Worm (Caenorhabditis elegans) whole organism, late embryonic: ENCODE measurements around the gene K04C2.3.

ENCODE experiments used
- C38D4.7 ChIP-seq: fragments of 200-800 bp; sonication (Bioruptor generic); optimal IDR thresholded peaks from 2 replicates; lab custom pipeline; 2018; ENCODE audit warnings: mild to moderate bottlenecking, missing genetic modification characterization, moderate library complexity, missing compliant biosample characterization
- K02D7.2 ChIP-seq: sonication (generic microtip); optimal IDR thresholded peaks from 2 replicates; lab custom pipeline; 2017; ENCODE audit warnings: mild to moderate bottlenecking, missing genetic modification characterization, missing compliant biosample characterization
- ahr-1 ChIP-seq: sonication (generic microtip); optimal IDR thresholded peaks from 2 replicates; lab custom pipeline; 2016; ENCODE audit warnings: missing genetic modification characterization, missing compliant biosample characterization
- ama-1 ChIP-seq: fragments of 150-350 bp; optimal IDR thresholded peaks from 2 replicates; lab custom pipeline; 2014
- ceh-14 ChIP-seq: sonication (generic microtip); optimal IDR thresholded peaks from 2 replicates; lab custom pipeline; 2016; ENCODE audit warnings: missing genotype, missing genetic modification characterization, missing compliant biosample characterization
- ceh-18 ChIP-seq: sonication (generic microtip); optimal IDR thresholded peaks from 2 replicates; lab custom pipeline; 2016; ENCODE audit warnings: missing genetic modification characterization, missing compliant biosample characterization
- ceh-30 ChIP-seq: fragments of 150-350 bp; optimal IDR thresholded peaks from 2 replicates; lab custom pipeline; 2014; ENCODE audit warnings: missing biosample characterization, missing genetic modification characterization
- ceh-34 ChIP-seq: sonication (generic microtip); optimal IDR thresholded peaks from 2 replicates; lab custom pipeline; 2016; ENCODE audit warnings: mild to moderate bottlenecking, missing genetic modification characterization, missing compliant biosample characterization
- ceh-45 ChIP-seq: fragments of 200-800 bp; sonication (Bioruptor generic); IDR thresholded peaks from 2 replicates; pipeline ENCODE4 v1.3.6; 2022; ENCODE audit warnings: missing genetic modification reagents, missing genetic modification characterization, missing compliant biosample characterization
- ceh-48 ChIP-seq: sonication (generic microtip); optimal IDR thresholded peaks from 2 replicates; lab custom pipeline; 2016; ENCODE audit warnings: missing genetic modification characterization, inconsistent platforms, missing compliant biosample characterization
- dmd-4 ChIP-seq: sonication (generic microtip); optimal IDR thresholded peaks from 2 replicates; lab custom pipeline; 2016; ENCODE audit warnings: borderline replicate concordance, missing genetic modification characterization, missing compliant biosample characterization
- dve-1 ChIP-seq: sonication (generic microtip); optimal IDR thresholded peaks from 2 replicates; lab custom pipeline; 2017; ENCODE audit warnings: antibody characterized with exemption, mild to moderate bottlenecking, missing genetic modification characterization, missing compliant biosample characterization
- elt-2 ChIP-seq: sonication (generic microtip); optimal IDR thresholded peaks from 2 replicates; lab custom pipeline; 2016; ENCODE audit warnings: missing genetic modification reagents, missing genetic modification characterization, missing compliant biosample characterization
- ets-4 ChIP-seq: sonication (generic microtip); optimal IDR thresholded peaks from 2 replicates; lab custom pipeline; 2016; ENCODE audit warnings: missing genetic modification characterization, missing compliant biosample characterization
- eyg-1 ChIP-seq: sonication (generic microtip); optimal IDR thresholded peaks from 2 replicates; lab custom pipeline; 2016; ENCODE audit warnings: missing genotype, missing genetic modification characterization, missing compliant biosample characterization
- fkh-10 ChIP-seq: fragments of 150-350 bp; optimal IDR thresholded peaks from 2 replicates; lab custom pipeline; 2014; ENCODE audit warnings: missing biosample characterization, missing genetic modification reagents, missing genetic modification characterization
- gmeb-2 ChIP-seq: sonication (generic microtip); optimal IDR thresholded peaks from 2 replicates; lab custom pipeline; 2016; ENCODE audit warnings: missing genetic modification characterization, inconsistent platforms, missing compliant biosample characterization
- hlh-30 ChIP-seq: sonication (generic microtip); optimal IDR thresholded peaks from 2 replicates; lab custom pipeline; 2017; ENCODE audit warnings: antibody characterized with exemption, missing genetic modification characterization, missing compliant biosample characterization; ENCODE audit not compliant: insufficient read depth
- hlh-6 ChIP-seq: sonication (generic microtip); optimal IDR thresholded peaks from 2 replicates; lab custom pipeline; 2016; ENCODE audit warnings: missing genotype, missing genetic modification characterization, missing compliant biosample characterization
- lim-6 ChIP-seq: sonication (generic microtip); optimal IDR thresholded peaks from 2 replicates; lab custom pipeline; 2016; ENCODE audit warnings: missing genetic modification characterization, missing compliant biosample characterization
- lin-11 ChIP-seq: fragments of 200-800 bp; sonication (Bioruptor generic); optimal IDR thresholded peaks from 2 replicates; lab custom pipeline; 2018; ENCODE audit warnings: mild to moderate bottlenecking, missing genetic modification characterization, missing compliant biosample characterization
- madf-2 ChIP-seq: sonication (generic microtip); optimal IDR thresholded peaks from 2 replicates; lab custom pipeline; 2017; ENCODE audit warnings: missing genetic modification characterization, missing compliant biosample characterization
- nfya-1 ChIP-seq: sonication (generic microtip); optimal IDR thresholded peaks from 2 replicates; lab custom pipeline; 2017; ENCODE audit warnings: missing genetic modification characterization, mild to moderate bottlenecking, missing compliant biosample characterization, antibody characterized with exemption, moderate library complexity
- nhr-11 ChIP-seq: fragments of 150-350 bp; optimal IDR thresholded peaks from 2 replicates; lab custom pipeline; 2014; ENCODE audit warnings: missing biosample characterization, missing genetic modification characterization
- npax-4 ChIP-seq: sonication (generic microtip); optimal IDR thresholded peaks from 2 replicates; lab custom pipeline; 2016; ENCODE audit warnings: missing genetic modification characterization, missing compliant biosample characterization
- odd-2 ChIP-seq: sonication (generic microtip); optimal IDR thresholded peaks from 2 replicates; lab custom pipeline; 2017; ENCODE audit warnings: antibody characterized with exemption, mild to moderate bottlenecking, missing genetic modification characterization, missing compliant biosample characterization
- pat-9 ChIP-seq: fragments of 200-800 bp; sonication (Bioruptor generic); optimal IDR thresholded peaks from 2 replicates; lab custom pipeline; 2018; ENCODE audit warnings: mild to moderate bottlenecking, missing genetic modification characterization, moderate library complexity, missing compliant biosample characterization
- pha-4 ChIP-seq: fragments of 150-350 bp; optimal IDR thresholded peaks from 2 replicates; lab custom pipeline; 2018; ENCODE audit warnings: missing biosample characterization, missing genetic modification reagents, missing genetic modification characterization
- pqm-1 ChIP-seq: sonication (generic microtip); optimal IDR thresholded peaks from 2 replicates; lab custom pipeline; 2016; ENCODE audit warnings: missing genetic modification characterization, missing compliant biosample characterization
- pros-1 ChIP-seq: fragments of 150-350 bp; optimal IDR thresholded peaks from 2 replicates; lab custom pipeline; 2014; ENCODE audit warnings: missing biosample characterization, missing genetic modification reagents, missing genetic modification characterization
- ref-2 ChIP-seq: sonication (generic microtip); optimal IDR thresholded peaks from 2 replicates; lab custom pipeline; 2016; ENCODE audit warnings: missing genetic modification characterization, missing compliant biosample characterization
- sox-2 ChIP-seq: fragments of 200-800 bp; sonication (Bioruptor generic); IDR thresholded peaks from 2 replicates; pipeline ENCODE4 v1.3.6; 2022; ENCODE audit warnings: missing genetic modification reagents, missing genetic modification characterization, missing compliant biosample characterization
- sox-4 ChIP-seq: sonication (generic microtip); optimal IDR thresholded peaks from 2 replicates; lab custom pipeline; 2017; ENCODE audit warnings: mild to moderate bottlenecking, missing genetic modification characterization, inconsistent platforms, missing compliant biosample characterization
- syd-9 ChIP-seq: sonication (generic microtip); optimal IDR thresholded peaks from 2 replicates; lab custom pipeline; 2016; ENCODE audit warnings: mild to moderate bottlenecking, missing genetic modification characterization, moderate library complexity, missing compliant biosample characterization
- tbx-2 ChIP-seq: sonication (generic microtip); optimal IDR thresholded peaks from 2 replicates; lab custom pipeline; 2016; ENCODE audit warnings: missing genetic modification characterization, missing compliant biosample characterization
- unc-3 ChIP-seq, 2 experiments: fragments of 200-800 bp in 1 of 2; sonication (Bioruptor generic) in 1 of 2; sonication (generic microtip) in 1 of 2; conservative IDR thresholded peaks in 1 of 2; optimal IDR thresholded peaks in 1 of 2; 2 replicates each; pipeline versions ENCODE4 v1.3.6 to Lab custom; 2016 to 2022; ENCODE audit warnings: missing compliant biosample characterization in 2 of 2, missing genetic modification characterization in 2 of 2, missing genetic modification reagents in 1 of 2
- unc-42 ChIP-seq: sonication (generic microtip); optimal IDR thresholded peaks from 2 replicates; lab custom pipeline; 2016; ENCODE audit warnings: missing genotype, missing genetic modification characterization, missing compliant biosample characterization
- unc-55 ChIP-seq: sonication (generic microtip); optimal IDR thresholded peaks from 2 replicates; lab custom pipeline; 2017; ENCODE audit warnings: missing biosample characterization, missing genetic modification reagents, missing genetic modification characterization
- zip-5 ChIP-seq: sonication (generic microtip); optimal IDR thresholded peaks from 2 replicates; lab custom pipeline; 2016; ENCODE audit warnings: missing genetic modification characterization, missing compliant biosample characterization
- ztf-16 ChIP-seq: sonication (generic microtip); optimal IDR thresholded peaks from 2 replicates; lab custom pipeline; 2017; ENCODE audit warnings: missing genetic modification characterization, missing compliant biosample characterization

The K04C2.3 gene

DNA sequence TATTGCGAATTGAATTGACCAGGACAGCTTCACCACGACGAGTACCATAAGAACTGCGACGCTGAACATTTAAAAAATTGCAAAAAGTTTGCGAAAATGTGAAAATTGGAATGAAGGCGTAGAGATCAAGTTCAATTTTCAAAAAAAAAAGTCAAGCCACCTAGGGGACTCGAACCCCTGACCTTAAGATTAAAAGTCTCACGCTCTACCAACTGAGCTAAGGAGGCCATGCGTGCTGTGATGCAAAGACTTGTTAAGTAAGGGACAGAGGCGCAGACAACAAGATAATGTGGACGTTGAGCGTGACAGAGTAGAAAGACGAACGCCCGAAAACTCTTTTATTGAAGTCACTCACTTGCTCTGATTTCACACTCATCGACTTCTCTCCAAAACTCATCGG is 14.7 kb downstream of the K04C2.3 start (continued):
- TF ChIP-seq unc-42 (tag; lab: Kevin White, UChicago) = peak; percentile 74
- peak; percentile 76 for TF ChIP-seq sox-4 (tag; lab: Kevin White, UChicago)
- peak; percentile 74 for TF ChIP-seq ceh-18 (tag; lab: Kevin White, UChicago)
- peak; percentile 69 for TF ChIP-seq C38D4.7 (GFP tag; lab: Kevin White, UChicago)
- peak; percentile 64 for TF ChIP-seq gmeb-2 (tag; lab: Kevin White, UChicago)
- TF ChIP-seq K02D7.2 (tag; lab: Kevin White, UChicago) = peak; percentile 52
- TF ChIP-seq npax-4 (tag; lab: Kevin White, UChicago) = peak; percentile 56
- TF ChIP-seq sox-2 (GFP tag; lab: Robert Waterston, UW) = peak; percentile 66
- no peak for TF ChIP-seq nhr-11
- peak; percentile 50 for TF ChIP-seq eyg-1 (tag; lab: Kevin White, UChicago)
- TF ChIP-seq ceh-48 (tag; lab: Kevin White, UChicago) = peak; percentile 60

ce11 chrIII:6888497-6888896 is 15.6 kb downstream of the K04C2.3 start:
- TF ChIP-seq dve-1 (tag; lab: Kevin White, UChicago) = peak; percentile 12
- TF ChIP-seq pqm-1 (tag; lab: Kevin White, UChicago) = no peak
- TF ChIP-seq ref-2 (tag; lab: Kevin White, UChicago) = peak; percentile 17
- TF ChIP-seq, all 69 proteins: peak for 2

- no peak for TF ChIP-seq lim-6 (tag; lab: Kevin White, UChicago)
Measured at ce11 chrIII:6888999-6889824, 16.3 kb downstream of the K04C2.3 start, which contains the start of the genes brd-1 and K04C2.2. Gene brd-1, minus strand, starts transcription at chrIII:6889504. Gene K04C2.2, plus strand, starts transcription at chrIII:6889774.

DNA sequence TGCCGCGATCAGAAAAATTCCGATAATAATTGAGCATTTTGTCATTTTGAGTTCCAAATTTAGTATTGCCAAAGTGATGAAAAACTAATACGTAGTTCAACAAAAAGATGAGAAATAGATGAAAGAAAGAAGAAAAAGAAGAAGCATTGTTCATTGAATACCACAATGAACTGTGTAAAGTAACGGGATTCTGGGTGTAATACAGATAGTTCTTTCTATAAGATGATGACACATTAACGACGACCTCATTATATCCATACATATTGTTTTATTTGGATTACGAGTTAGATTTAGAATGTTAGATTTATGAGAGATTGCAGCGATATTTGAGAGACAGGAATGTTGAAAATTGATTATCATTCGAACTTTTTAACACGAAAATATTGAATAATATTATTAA is 18.7 kb downstream of the K04C2.3 start, which contains the start of gene K04C2.5:
Gene K04C2.5, minus strand, starts transcription at position 101 of the 400 bp plus-strand sequence.
- TF ChIP-seq unc-55 (GFP tag; lab: Kevin White, UChicago) (no peak), tbx-2 (tag; lab: Kevin White, UChicago) (no peak), lim-6 (tag; lab: Kevin White, UChicago) (no peak), unc-42 (tag; lab: Kevin White, UChicago) (no peak), ama-1 (lab: Kevin White, UChicago) (no peak), ztf-16 (no peak), C38D4.7 (GFP tag; lab: Kevin White, UChicago) (no peak), hlh-30 (tag; lab: Kevin White, UChicago) (no peak), ceh-34 (tag; lab: Kevin White, UChicago) (no peak), fkh-10 (no peak), nhr-11 (no peak), pqm-1 (tag; lab: Kevin White, UChicago) (no peak), pat-9 (tag; lab: Kevin White, UChicago) (no peak), ceh-18 (tag; lab: Kevin White, UChicago) (no peak), odd-2 (no peak), syd-9 (tag; lab: Kevin White, UChicago) (no peak)
- TF ChIP-seq, all 69 proteins: peak for 0

- TF ChIP-seq npax-4 (tag; lab: Kevin White, UChicago) (no peak), elt-2 (tag; lab: Kevin White, UChicago) (peak; percentile 68), nfya-1 (tag; lab: Kevin White, UChicago) (peak; percentile 19), K02D7.2 (tag; lab: Kevin White, UChicago) (no peak), pros-1 (no peak), ceh-45 (GFP tag; lab: Robert Waterston, UW) (no peak), ahr-1 (tag; lab: Kevin White, UChicago) (no peak), syd-9 (tag; lab: Kevin White, UChicago) (no peak), pha-4 (tag; lab: Kevin White, UChicago) (no peak), lim-6 (tag; lab: Kevin White, UChicago) (no peak), unc-55 (GFP tag; lab: Kevin White, UChicago) (peak; percentile 44), lin-11 (no peak), dve-1 (tag; lab: Kevin White, UChicago) (no peak), dmd-4 (tag; lab: Kevin White, UChicago) (no peak), unc-3 (GFP tag; conservative IDR thresholded peaks at IDR 0.05; lab: Robert Waterston, UW) (no peak), unc-3 (tag; optimal IDR thresholded peaks at IDR 0.05; lab: Kevin White, UChicago) (no peak), madf-2 (no peak), ceh-18 (tag; lab: Kevin White, UChicago) (peak; percentile 57), zip-5 (tag; lab: Kevin White, UChicago) (no peak), hlh-6 (tag; lab: Kevin White, UChicago) (no peak), ceh-14 (tag; lab: Kevin White, UChicago) (no peak), odd-2 (no peak), ceh-30 (tag; lab: Kevin White, UChicago) (no peak), nhr-11 (no peak), ets-4 (tag; lab: Kevin White, UChicago) (no peak)
Measured at ce11 chrIII:6895166-6895565, 22.3 kb downstream of the K04C2.3 start.
